Worm (Caenorhabditis elegans) whole organism, early embryonic: ENCODE results near the gene pgp-4.

Experiments used
- B0310.2 ChIP-seq: sonication (generic microtip); optimal IDR thresholded peaks from 2 replicates; lab custom pipeline; 2016; ENCODE audit warnings: mild to moderate bottlenecking, missing genetic modification characterization, missing compliant biosample characterization
- F13C5.2 ChIP-seq: sonication (generic microtip); optimal IDR thresholded peaks from 2 replicates; lab custom pipeline; 2017; ENCODE audit warnings: mild to moderate bottlenecking, missing genetic modification characterization, inconsistent platforms, missing compliant biosample characterization
- aly-1 ChIP-seq: sonication (generic microtip); optimal IDR thresholded peaks from 2 replicates; lab custom pipeline; 2016; ENCODE audit warnings: missing genetic modification characterization, missing compliant biosample characterization
- ama-1 ChIP-seq: fragments of 150-350 bp; optimal IDR thresholded peaks from 2 replicates; lab custom pipeline; 2014
- ets-7 ChIP-seq: sonication (generic microtip); optimal IDR thresholded peaks from 2 replicates; lab custom pipeline; 2016; ENCODE audit warnings: missing genotype, missing genetic modification characterization, missing compliant biosample characterization
- flt-1 ChIP-seq: fragments of 200-800 bp; sonication (Bioruptor generic); IDR thresholded peaks from 2 replicates; pipeline ENCODE4 v1.3.6; 2022; ENCODE audit warnings: missing genetic modification characterization, missing compliant biosample characterization
- hmg-4 ChIP-seq: fragments of 200-800 bp; sonication (Bioruptor generic); optimal IDR thresholded peaks from 2 replicates; lab custom pipeline; 2018; ENCODE audit warnings: mild to moderate bottlenecking, missing genetic modification characterization, missing compliant biosample characterization
- pes-1 ChIP-seq: fragments of 200-800 bp; sonication (Bioruptor generic); IDR thresholded peaks from 2 replicates; pipeline ENCODE4 v1.3.6; 2022; ENCODE audit warnings: missing genetic modification reagents, missing genetic modification characterization, missing compliant biosample characterization
- tbx-11 ChIP-seq: fragments of 200-800 bp; sonication (Bioruptor generic); IDR thresholded peaks from 2 replicates; pipeline ENCODE4 v1.3.6; 2022; ENCODE audit warnings: missing genetic modification characterization, missing compliant biosample characterization

ce11 chrX:11400467-11401184, 43.0 kb downstream of the pgp-4 start:
- TF ChIP-seq F13C5.2 (no peak), ama-1 (lab: Kevin White, UChicago) (no peak), flt-1 (GFP tag; lab: Robert Waterston, UW) (no peak), ets-7 (tag; lab: Kevin White, UChicago) (no peak), tbx-11 (GFP tag; lab: Robert Waterston, UW) (no peak), aly-1 (no peak), hmg-4 (no peak), B0310.2 (no peak), pes-1 (GFP tag; lab: Robert Waterston, UW) (no peak)
